Worm (Caenorhabditis elegans) whole organism, midembryonic: ENCODE results near the gene orc-2.

Experiments used
- T22C8.4 ChIP-seq: fragments of 200-800 bp; sonication (Bioruptor generic); IDR thresholded peaks from 2 replicates; pipeline ENCODE4 v1.3.6; 2022; ENCODE audit warnings: missing genetic modification characterization, missing compliant biosample characterization
- flt-1 ChIP-seq: fragments of 200-800 bp; sonication (Bioruptor generic); IDR thresholded peaks from 2 replicates; pipeline ENCODE4 v1.3.6; 2022; ENCODE audit warnings: missing genetic modification characterization, missing compliant biosample characterization
- klf-2 ChIP-seq: fragments of 200-800 bp; sonication (Bioruptor generic); conservative IDR thresholded peaks from 2 replicates; pipeline ENCODE4 v1.3.6; 2022; ENCODE audit warnings: missing genetic modification reagents, missing genetic modification characterization, missing compliant biosample characterization
- med-1 ChIP-seq: sonication (generic microtip); optimal IDR thresholded peaks from 2 replicates; lab custom pipeline; 2017; ENCODE audit warnings: missing genetic modification characterization, mild to moderate bottlenecking, missing compliant biosample characterization, antibody characterized with exemption, missing genetic modification reagents; ENCODE audit not compliant: insufficient read depth
- ref-1 ChIP-seq: fragments of 200-800 bp; sonication (Bioruptor generic); conservative IDR thresholded peaks from 2 replicates; pipeline ENCODE4 v1.3.6; 2022; ENCODE audit warnings: missing genetic modification reagents, missing genetic modification characterization, missing compliant biosample characterization
- tab-1 ChIP-seq: fragments of 200-800 bp; sonication (Bioruptor generic); IDR thresholded peaks from 2 replicates; pipeline ENCODE4 v1.3.6; 2022; ENCODE audit warnings: missing genetic modification characterization, missing compliant biosample characterization
- ztf-23 ChIP-seq: fragments of 200-800 bp; sonication (Bioruptor generic); IDR thresholded peaks from 2 replicates; pipeline ENCODE4 v1.3.6; 2022; ENCODE audit warnings: missing genetic modification reagents, missing genetic modification characterization, missing compliant biosample characterization
- ztf-29 ChIP-seq: fragments of 200-800 bp; sonication (Bioruptor generic); IDR thresholded peaks from 2 replicates; pipeline ENCODE4 v1.3.6; 2022; ENCODE audit warnings: missing genetic modification reagents, missing genetic modification characterization, missing compliant biosample characterization

ce11 chrII:10834717-10835116 lies 39.0 kb upstream of the orc-2 start:
- TF ChIP-seq med-1 (no peak), T22C8.4 (no peak), klf-2 (GFP tag; lab: Robert Waterston, UW) (no peak), ztf-29 (GFP tag; lab: Robert Waterston, UW) (no peak), ztf-23 (no peak), ref-1 (no peak), tab-1 (GFP tag; lab: Robert Waterston, UW) (no peak), flt-1 (0 out of 2 replicates have a peak, but pooled peaks have one; percentile 29)
